Worm (Caenorhabditis elegans) whole organism, L1 larva: Measurements from ENCODE around the gene dnj-25.

ENCODE experiments used
- ceh-88 ChIP-seq: fragments of 200-800 bp; sonication (Bioruptor generic); IDR thresholded peaks from 2 replicates; pipeline ENCODE4 v1.3.6; 2022; ENCODE audit warnings: missing genetic modification characterization, missing compliant biosample characterization
- elt-2 ChIP-seq: sonication (generic microtip); optimal IDR thresholded peaks from 2 replicates; lab custom pipeline; 2016; ENCODE audit warnings: missing genetic modification characterization, mild to moderate bottlenecking, inconsistent platforms, missing compliant biosample characterization, missing genetic modification reagents
- lin-39 ChIP-seq: fragments of 150-350 bp; optimal IDR thresholded peaks from 2 replicates; lab custom pipeline; 2014; ENCODE audit warnings: missing biosample characterization, missing genetic modification reagents, missing genetic modification characterization
- mep-1 ChIP-seq: fragments of 150-350 bp; optimal IDR thresholded peaks from 2 replicates; lab custom pipeline; 2014; ENCODE audit warnings: missing biosample characterization, missing genetic modification characterization
- nhr-76 ChIP-seq: sonication (generic microtip); optimal IDR thresholded peaks from 2 replicates; lab custom pipeline; 2017; ENCODE audit warnings: missing biosample characterization, missing genetic modification characterization
- nhr-77 ChIP-seq: fragments of 150-350 bp; optimal IDR thresholded peaks from 2 replicates; lab custom pipeline; 2014; ENCODE audit warnings: missing biosample characterization, missing genetic modification characterization
- sup-37 ChIP-seq: fragments of 200-800 bp; sonication (Bioruptor generic); optimal IDR thresholded peaks from 2 replicates; lab custom pipeline; 2018; ENCODE audit warnings: mild to moderate bottlenecking, missing genetic modification characterization, missing compliant biosample characterization
- unc-62 ChIP-seq: fragments of 150-350 bp; optimal IDR thresholded peaks from 2 replicates; lab custom pipeline; 2014; ENCODE audit warnings: missing biosample characterization, missing genetic modification reagents, missing genetic modification characterization
- zag-1 ChIP-seq: fragments of 150-350 bp; optimal IDR thresholded peaks from 2 replicates; lab custom pipeline; 2014; ENCODE audit warnings: missing biosample characterization, missing genetic modification characterization

DNA sequence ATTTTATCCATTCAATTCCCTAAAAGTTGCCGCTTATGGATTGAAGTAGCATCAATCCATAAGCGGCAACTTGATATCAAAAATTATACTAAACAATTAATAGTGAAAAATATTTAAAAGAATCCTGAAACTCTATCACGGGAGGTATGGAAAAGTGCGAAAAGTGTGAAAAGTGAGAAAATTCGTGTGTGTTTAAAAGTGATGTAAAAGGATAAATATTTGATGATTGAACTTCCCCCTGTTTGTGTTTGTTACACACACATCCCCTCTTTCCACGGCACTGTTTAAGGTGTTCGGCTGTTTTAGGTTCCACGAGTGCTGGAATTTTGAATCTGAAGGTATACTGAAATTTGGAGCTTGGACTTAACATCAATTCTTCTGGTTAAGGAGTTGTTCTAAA lies 3.8 kb upstream of the dnj-25 start:
- no peak for TF ChIP-seq unc-62 (GFP tag; lab: Kevin White, UChicago)
- TF ChIP-seq ceh-88: no peak
- TF ChIP-seq elt-2 (tag; lab: Kevin White, UChicago): no peak
- TF ChIP-seq nhr-76 (tag; lab: Kevin White, UChicago): no peak
- TF ChIP-seq zag-1 (tag; lab: Kevin White, UChicago): no peak
- TF ChIP-seq lin-39: no peak
- TF ChIP-seq nhr-77 (tag; lab: Kevin White, UChicago): no peak
- no peak for TF ChIP-seq sup-37 (GFP tag; lab: Kevin White, UChicago)
- no peak for TF ChIP-seq mep-1
